Fruit fly (Drosophila melanogaster) whole organism, embryonic: Measurements from ENCODE around the gene nod.
A peak's percentile ranks its signal among the peaks of the same experiment; 100 is the strongest.

Source experiments
- Bgb ChIP-seq: fragments of 200-800 bp; sonication (Bioruptor generic); IDR thresholded peaks from 2 replicates; pipeline ENCODE4 v1.3.6; 2022; ENCODE audit warnings: missing biosample characterization, missing genetic modification characterization; ENCODE audit not compliant: partially characterized antibody
- CG10366 ChIP-seq: fragments of 200-800 bp; sonication (Bioruptor generic); IDR thresholded peaks from 2 replicates; pipeline ENCODE4 v1.3.6; 2022; ENCODE audit warnings: missing biosample characterization, missing genetic modification characterization
- CG10979 ChIP-seq: fragments of 200-800 bp; sonication (Bioruptor generic); optimal IDR thresholded peaks from 2 replicates; lab custom pipeline; 2018; ENCODE audit warnings: missing biosample characterization, mild to moderate bottlenecking, missing genetic modification characterization, moderate library complexity
- CG11696 ChIP-seq: fragments of 200-800 bp; sonication (Bioruptor generic); IDR thresholded peaks from 2 replicates; pipeline ENCODE4 v1.3.6; 2022; ENCODE audit warnings: missing biosample characterization, missing genetic modification characterization
- CG12769 ChIP-seq: fragments of 200-800 bp; sonication (Bioruptor generic); optimal IDR thresholded peaks from 2 replicates; lab custom pipeline; 2019; ENCODE audit warnings: missing biosample characterization, mild to moderate bottlenecking, missing genetic modification characterization, moderate library complexity
- CG13894 ChIP-seq: fragments of 200-800 bp; sonication (Bioruptor generic); optimal IDR thresholded peaks from 3 replicates; lab custom pipeline; 2018; ENCODE audit warnings: missing biosample characterization, mild to moderate bottlenecking, missing genetic modification characterization, moderate library complexity
- CG14441 ChIP-seq: fragments of 200-800 bp; sonication (Bioruptor generic); IDR thresholded peaks from 2 replicates; pipeline ENCODE4 v1.3.6; 2022; ENCODE audit warnings: missing biosample characterization, missing genetic modification characterization
- CG14860 ChIP-seq: fragments of 200-800 bp; sonication (Bioruptor generic); IDR thresholded peaks from 3 replicates; pipeline ENCODE4 v1.3.6; 2022; ENCODE audit warnings: missing biosample characterization, missing genetic modification characterization; ENCODE audit not compliant: partially characterized antibody
- CG15269 ChIP-seq: fragments of 200-800 bp; sonication (Bioruptor generic); optimal IDR thresholded peaks from 2 replicates; lab custom pipeline; 2018; ENCODE audit warnings: missing biosample characterization, mild to moderate bottlenecking, missing genetic modification characterization, moderate library complexity
- CG1602 ChIP-seq: fragments of 200-800 bp; sonication (Bioruptor generic); optimal IDR thresholded peaks from 3 replicates; lab custom pipeline; 2016; ENCODE audit warnings: missing biosample characterization, missing genetic modification characterization
- CG1647 ChIP-seq: fragments of 200-800 bp; sonication (Bioruptor generic); optimal IDR thresholded peaks from 3 replicates; lab custom pipeline; 2016; ENCODE audit warnings: missing biosample characterization, missing genetic modification characterization
- CG17568 ChIP-seq: fragments of 200-800 bp; sonication (Bioruptor generic); optimal IDR thresholded peaks from 2 replicates; lab custom pipeline; 2018; ENCODE audit warnings: missing biosample characterization, mild to moderate bottlenecking, missing genetic modification characterization, moderate library complexity
- CG17802 ChIP-seq: fragments of 200-800 bp; sonication (Bioruptor generic); optimal IDR thresholded peaks from 2 replicates; lab custom pipeline; 2018; ENCODE audit warnings: missing biosample characterization, mild to moderate bottlenecking, missing genetic modification characterization, moderate library complexity
- CG17829 ChIP-seq: fragments of 200-800 bp; optimal IDR thresholded peaks from 2 replicates; lab custom pipeline; 2019; ENCODE audit warnings: missing biosample characterization, mild to moderate bottlenecking, missing genetic modification characterization, moderate library complexity
- CG30431 ChIP-seq: fragments of 200-800 bp; sonication (Bioruptor generic); optimal IDR thresholded peaks from 2 replicates; lab custom pipeline; 2017; ENCODE audit warnings: missing biosample characterization, missing genetic modification characterization
- CG31365 ChIP-seq: fragments of 200-800 bp; sonication (Bioruptor generic); optimal IDR thresholded peaks from 2 replicates; lab custom pipeline; 2018; ENCODE audit warnings: missing biosample characterization, mild to moderate bottlenecking, missing genetic modification characterization
- CG32767 ChIP-seq: fragments of 200-800 bp; sonication (Bioruptor generic); IDR thresholded peaks from 2 replicates; pipeline ENCODE4 v1.3.6; 2022; ENCODE audit warnings: missing biosample characterization, missing genetic modification characterization
- CG33213 ChIP-seq: fragments of 200-800 bp; sonication (Bioruptor generic); optimal IDR thresholded peaks from 3 replicates; lab custom pipeline; 2016; ENCODE audit warnings: missing biosample characterization, missing genetic modification characterization
- CG4730 ChIP-seq: fragments of 200-800 bp; sonication (Bioruptor generic); IDR thresholded peaks from 2 replicates; pipeline ENCODE4 v1.3.6; 2022; ENCODE audit warnings: missing biosample characterization, missing genetic modification characterization
- CG5953 ChIP-seq: fragments of 200-800 bp; sonication (Bioruptor generic); IDR thresholded peaks from 2 replicates; pipeline ENCODE4 v1.3.6; 2022; ENCODE audit warnings: missing biosample characterization, missing genetic modification characterization
- CG6254 ChIP-seq: fragments of 200-800 bp; sonication (Bioruptor generic); optimal IDR thresholded peaks from 3 replicates; lab custom pipeline; 2017; ENCODE audit warnings: mild to moderate bottlenecking, missing biosample characterization, missing genetic modification reagents, missing genetic modification characterization
- CG9932 ChIP-seq: fragments of 200-800 bp; sonication (Bioruptor generic); IDR thresholded peaks from 2 replicates; pipeline ENCODE4 v1.3.6; 2022; ENCODE audit warnings: missing biosample characterization, missing genetic modification characterization
- CHES-1-like ChIP-seq: fragments of 200-800 bp; sonication (Bioruptor generic); optimal IDR thresholded peaks from 2 replicates; lab custom pipeline; 2016; ENCODE audit warnings: missing biosample characterization, missing genetic modification characterization
- Dbx ChIP-seq: fragments of 200-800 bp; sonication (Bioruptor generic); IDR thresholded peaks from 3 replicates; pipeline ENCODE4 v1.3.6; 2022; ENCODE audit warnings: missing biosample characterization, missing genetic modification characterization
- Dek ChIP-seq: fragments of 200-800 bp; sonication (Bioruptor generic); optimal IDR thresholded peaks from 3 replicates; lab custom pipeline; 2019; ENCODE audit warnings: missing biosample characterization, mild to moderate bottlenecking, missing genetic modification characterization, moderate library complexity
- HLH3B ChIP-seq: fragments of 200-800 bp; sonication (Bioruptor generic); IDR thresholded peaks from 2 replicates; pipeline ENCODE4 v1.3.6; 2022; ENCODE audit warnings: missing biosample characterization, missing genetic modification characterization
- Hsf ChIP-seq: fragments of 200-800 bp; sonication (Bioruptor generic); optimal IDR thresholded peaks from 3 replicates; lab custom pipeline; 2016; ENCODE audit warnings: missing biosample characterization, missing genetic modification characterization
- MESR4 ChIP-seq: fragments of 200-800 bp; sonication (Bioruptor generic); optimal IDR thresholded peaks from 2 replicates; lab custom pipeline; 2018; ENCODE audit warnings: missing biosample characterization, mild to moderate bottlenecking, missing genetic modification characterization, moderate library complexity
- Ptx1 ChIP-seq: fragments of 200-800 bp; sonication (Bioruptor generic); IDR thresholded peaks from 2 replicates; pipeline ENCODE4 v1.3.6; 2022; ENCODE audit warnings: missing biosample characterization, missing genetic modification characterization
- Xrp1 ChIP-seq: fragments of 200-800 bp; sonication (Bioruptor generic); IDR thresholded peaks from 2 replicates; pipeline ENCODE4 v1.3.6; 2022; ENCODE audit warnings: missing biosample characterization, missing genetic modification characterization
- ara ChIP-seq: fragments of 200-800 bp; sonication (Bioruptor generic); IDR thresholded peaks from 2 replicates; pipeline ENCODE4 v1.3.6; 2022; ENCODE audit warnings: missing biosample characterization, missing genetic modification characterization
- cato ChIP-seq: fragments of 200-800 bp; sonication (Bioruptor generic); optimal IDR thresholded peaks from 2 replicates; lab custom pipeline; 2016; ENCODE audit warnings: missing biosample characterization, missing genetic modification characterization, borderline replicate concordance
- chinmo ChIP-seq: fragments of 200-800 bp; sonication (Bioruptor generic); IDR thresholded peaks from 4 replicates; pipeline ENCODE4 v1.3.6; 2022; ENCODE audit warnings: missing biosample characterization, missing genetic modification characterization; ENCODE audit not compliant: partially characterized antibody
- emc ChIP-seq: fragments of 200-800 bp; sonication (Bioruptor generic); optimal IDR thresholded peaks from 2 replicates; lab custom pipeline; 2016; ENCODE audit warnings: missing biosample characterization, missing genetic modification characterization
- ems ChIP-seq: fragments of 200-800 bp; sonication (Bioruptor generic); optimal IDR thresholded peaks from 3 replicates; lab custom pipeline; 2016; ENCODE audit warnings: missing biosample characterization, missing genetic modification characterization
- gem ChIP-seq: fragments of 200-800 bp; sonication (Bioruptor generic); optimal IDR thresholded peaks from 2 replicates; lab custom pipeline; 2019; ENCODE audit warnings: missing biosample characterization, mild to moderate bottlenecking, missing genetic modification characterization, moderate library complexity
- grn ChIP-seq: fragments of 200-800 bp; sonication (Bioruptor generic); optimal IDR thresholded peaks from 3 replicates; lab custom pipeline; 2017; ENCODE audit warnings: missing biosample characterization, missing genetic modification characterization
- hkb ChIP-seq, 2 experiments: fragments of 200-800 bp in 1 of 2; fragments of >200 bp in 1 of 2; sonication (Bioruptor generic) in 1 of 2; IDR thresholded peaks in 1 of 2; optimal IDR thresholded peaks in 1 of 2; 2 replicates each; pipeline versions ENCODE4 v1.3.6 to Lab custom; 2017 to 2022; ENCODE audit warnings: missing biosample characterization in 1 of 2, missing genetic modification characterization in 1 of 2
- jigr1 ChIP-seq: fragments of 200-800 bp; sonication (Bioruptor generic); IDR thresholded peaks from 3 replicates; pipeline ENCODE4 v1.3.6; 2022; ENCODE audit warnings: missing biosample characterization, missing genetic modification characterization
- lov ChIP-seq, 2 experiments: fragments of 200-800 bp in 1 of 2; fragments of >200 bp in 1 of 2; sonication (Bioruptor generic) in 1 of 2; IDR thresholded peaks in 1 of 2; optimal IDR thresholded peaks in 1 of 2; 2 replicates in 1 of 2; 3 replicates in 1 of 2; pipeline versions ENCODE4 v1.3.6 to Lab custom; 2017 to 2022; ENCODE audit warnings: missing biosample characterization in 1 of 2, missing genetic modification characterization in 1 of 2
- nerfin-2 ChIP-seq: fragments of 200-800 bp; sonication (Bioruptor generic); IDR thresholded peaks from 2 replicates; pipeline ENCODE4 v1.3.6; 2022; ENCODE audit warnings: missing biosample characterization, missing genetic modification characterization; ENCODE audit not compliant: partially characterized antibody
- nmo ChIP-seq: fragments of 200-800 bp; sonication (Bioruptor generic); optimal IDR thresholded peaks from 2 replicates; lab custom pipeline; 2018; ENCODE audit warnings: missing biosample characterization, mild to moderate bottlenecking, missing genetic modification characterization, moderate library complexity
- onecut ChIP-seq: fragments of 200-800 bp; sonication (Bioruptor generic); IDR thresholded peaks from 2 replicates; pipeline ENCODE4 v1.3.6; 2022; ENCODE audit warnings: missing biosample characterization, missing genetic modification characterization
- pfk ChIP-seq: fragments of 200-800 bp; sonication (Bioruptor generic); optimal IDR thresholded peaks from 2 replicates; lab custom pipeline; 2018; ENCODE audit warnings: missing biosample characterization, mild to moderate bottlenecking, missing genetic modification characterization, moderate library complexity
- sr ChIP-seq: fragments of 200-800 bp; sonication (Bioruptor generic); IDR thresholded peaks from 3 replicates; pipeline ENCODE4 v1.3.6; 2022; ENCODE audit warnings: missing biosample characterization, missing genetic modification characterization
- stc ChIP-seq: fragments of 200-800 bp; sonication (Bioruptor generic); IDR thresholded peaks from 2 replicates; pipeline ENCODE4 v1.3.6; 2022; ENCODE audit warnings: missing biosample characterization, missing genetic modification characterization
- stwl ChIP-seq: fragments of 200-800 bp; sonication (Bioruptor generic); optimal IDR thresholded peaks from 3 replicates; lab custom pipeline; 2018; ENCODE audit warnings: missing biosample characterization, mild to moderate bottlenecking, missing genetic modification characterization, moderate library complexity
- tna ChIP-seq: fragments of 200-800 bp; sonication (Bioruptor generic); IDR thresholded peaks from 2 replicates; pipeline ENCODE4 v1.3.6; 2022; ENCODE audit warnings: missing biosample characterization, missing genetic modification characterization; ENCODE audit not compliant: partially characterized antibody
- toy ChIP-seq: fragments of 200-800 bp; sonication (Bioruptor generic); IDR thresholded peaks from 2 replicates; pipeline ENCODE4 v1.3.6; 2022; ENCODE audit warnings: missing biosample characterization, missing genetic modification characterization
- vfl ChIP-seq: fragments of 200-800 bp; sonication (Bioruptor generic); optimal IDR thresholded peaks from 2 replicates; lab custom pipeline; 2016; ENCODE audit warnings: missing biosample characterization, missing genetic modification characterization

The nod gene

dm6 chrX:11555070-11555469, 25.5 kb upstream of the nod start (continued):
- no peak for TF ChIP-seq emc (GFP tag; lab: Kevin White, UChicago)
- TF ChIP-seq vfl (GFP tag; lab: Kevin White, UChicago) = no peak
- TF ChIP-seq nmo (GFP tag; lab: Kevin White, UChicago) = no peak
- peak; percentile 24 for TF ChIP-seq CG15269 (tag; lab: Kevin White, UChicago)
- TF ChIP-seq hkb (optimal IDR thresholded peaks at IDR 0.05; lab: Kevin White, UChicago) = no peak
- peak; percentile 46 for TF ChIP-seq hkb (GFP tag; IDR thresholded peaks at IDR 0.05; lab: Robert Waterston, UW)
- no peak for TF ChIP-seq Ptx1
- no peak for TF ChIP-seq lov (optimal IDR thresholded peaks at IDR 0.05; lab: Kevin White, UChicago)
- no peak for TF ChIP-seq lov (GFP tag; IDR thresholded peaks at IDR 0.05; lab: Robert Waterston, UW)
- TF ChIP-seq stc (GFP tag; lab: Robert Waterston, UW) = peak; percentile 11; the same call in 1 of the 2 replicates
- TF ChIP-seq Dbx = no peak; the same call in 2 of the 3 replicates
- no peak for TF ChIP-seq CG17802 (tag; lab: Kevin White, UChicago)
- peak; percentile 19 for TF ChIP-seq gem (tag; lab: Kevin White, UChicago)
- no peak for TF ChIP-seq onecut (GFP tag; lab: Robert Waterston, UW)
- no peak for TF ChIP-seq Dek
- no peak for TF ChIP-seq Hsf
- no peak for TF ChIP-seq CG32767 (GFP tag; lab: Robert Waterston, UW)
- TF ChIP-seq CG30431 = no peak
- TF ChIP-seq CG14441 (GFP tag; lab: Robert Waterston, UW) = no peak
- TF ChIP-seq ems = no peak
- no peak for TF ChIP-seq grn
- no peak for TF ChIP-seq toy (GFP tag; lab: Robert Waterston, UW)
- no peak for TF ChIP-seq CG10366
- no peak for TF ChIP-seq CG12769 (tag; lab: Kevin White, UChicago)
- TF ChIP-seq CG17568 (GFP tag; lab: Kevin White, UChicago) = peak; percentile 43
- TF ChIP-seq sr (GFP tag; lab: Robert Waterston, UW) = no peak
- TF ChIP-seq CG17829 (tag; lab: Kevin White, UChicago) = no peak
- peak; percentile 8 for TF ChIP-seq CG10979 (tag; lab: Kevin White, UChicago)
- no peak for TF ChIP-seq cato (GFP tag; lab: Kevin White, UChicago)
- TF ChIP-seq CG31365 (tag; lab: Kevin White, UChicago) = no peak
- no peak for TF ChIP-seq CG1647 (GFP tag; lab: Kevin White, UChicago)
- no peak for TF ChIP-seq chinmo (GFP tag; lab: Robert Waterston, UW)
- no peak for TF ChIP-seq CG9932 (GFP tag; lab: Robert Waterston, UW)
- no peak for TF ChIP-seq CHES-1-like (GFP tag; lab: Kevin White, UChicago)
- no peak for TF ChIP-seq jigr1 (GFP tag; lab: Robert Waterston, UW)
- TF ChIP-seq CG4730 = no peak
- TF ChIP-seq pfk (GFP tag; lab: Kevin White, UChicago) = no peak
- TF ChIP-seq CG1602 (GFP tag; lab: Kevin White, UChicago) = no peak
- TF ChIP-seq nerfin-2 = no peak
- TF ChIP-seq ara (GFP tag; lab: Robert Waterston, UW) = no peak
- TF ChIP-seq CG6254 = no peak
- no peak for TF ChIP-seq CG5953 (GFP tag; lab: Robert Waterston, UW)
- TF ChIP-seq CG33213 (GFP tag; lab: Kevin White, UChicago) = no peak
- no peak for TF ChIP-seq Bgb (GFP tag; lab: Robert Waterston, UW)
- TF ChIP-seq CG13894 (tag; lab: Kevin White, UChicago) = no peak
- no peak for TF ChIP-seq MESR4 (GFP tag; lab: Kevin White, UChicago)
- no peak for TF ChIP-seq Xrp1 (GFP tag; lab: Robert Waterston, UW)
- no peak for TF ChIP-seq tna (GFP tag; lab: Robert Waterston, UW)
- peak; percentile 25 for TF ChIP-seq stwl (tag; lab: Kevin White, UChicago)
- TF ChIP-seq CG14860 (GFP tag; lab: Robert Waterston, UW) = no peak
- 0 out of 2 replicates have a peak, but pooled peaks have one; percentile 18 for TF ChIP-seq HLH3B (GFP tag; lab: Robert Waterston, UW)
- 0 out of 2 replicates have a peak, but pooled peaks have one; percentile 47 for TF ChIP-seq CG11696
